Worm (Caenorhabditis elegans): Measurements from ENCODE around the gene ash-2.

- TF ChIP-seq blmp-1 (tag; optimal IDR thresholded peaks at IDR 0.05; ENCODE audit: insufficient read depth) (no peak), zag-1 (tag; optimal IDR thresholded peaks at IDR 0.05) (no peak), sma-9 (GFP tag; optimal IDR thresholded peaks at IDR 0.05) (no peak), sma-9 (tag; optimal IDR thresholded peaks at IDR 0.05) (no peak)
Observed at ce11 chrII:11954208-11954607, 25.4 kb upstream of the ash-2 start, which contains the start of gene W03C9.6.

Data from whole organism, L2 larva.